Fruit fly (Drosophila melanogaster) whole organism, embryonic: ENCODE data around the gene CG13069.
A peak's percentile ranks its signal among the peaks of the same experiment; 100 is the strongest.

ENCODE experiments used
- Ada2b ChIP-seq: fragments of 200-800 bp; sonication (Bioruptor generic); IDR thresholded peaks from 2 replicates; pipeline ENCODE4 v1.3.6; 2022; ENCODE audit warnings: missing biosample characterization, missing genetic modification characterization
- Atf6 ChIP-seq: fragments of 200-800 bp; sonication (Bioruptor generic); IDR thresholded peaks from 2 replicates; pipeline ENCODE4 v1.3.6; 2022; ENCODE audit warnings: missing biosample characterization, missing genetic modification characterization
- Awh ChIP-seq: fragments of 200-800 bp; sonication (Bioruptor generic); IDR thresholded peaks from 2 replicates; pipeline ENCODE4, ENCODE4 v1.3.6; 2022; ENCODE audit warnings: missing biosample characterization, missing genetic modification characterization
- B-H1 ChIP-seq: fragments of 200-800 bp; sonication (Bioruptor generic); IDR thresholded peaks from 3 replicates; pipeline ENCODE4 v1.3.6; 2022; ENCODE audit warnings: missing biosample characterization, missing genetic modification characterization
- B-H2 ChIP-seq: fragments of 200-800 bp; sonication (Bioruptor generic); optimal IDR thresholded peaks from 2 replicates; lab custom pipeline; 2018; ENCODE audit warnings: missing biosample characterization, mild to moderate bottlenecking, missing genetic modification characterization
- BEAF-32 ChIP-seq: fragments of 200-800 bp; sonication (Bioruptor generic); optimal IDR thresholded peaks from 3 replicates; lab custom pipeline; 2017; ENCODE audit warnings: missing biosample characterization, missing genetic modification characterization, mild to moderate bottlenecking, moderate library complexity, missing genetic modification reagents
- BtbVII ChIP-seq: fragments of 200-800 bp; sonication (Bioruptor generic); optimal IDR thresholded peaks from 3 replicates; lab custom pipeline; 2017; ENCODE audit warnings: missing biosample characterization, mild to moderate bottlenecking, missing genetic modification characterization
- CG12391 ChIP-seq: fragments of 200-800 bp; sonication (Bioruptor generic); optimal IDR thresholded peaks from 3 replicates; lab custom pipeline; 2018; ENCODE audit warnings: missing biosample characterization, mild to moderate bottlenecking, missing genetic modification characterization, moderate library complexity
- CG12744 ChIP-seq: fragments of 200-800 bp; sonication (Bioruptor generic); optimal IDR thresholded peaks from 2 replicates; lab custom pipeline; 2016; ENCODE audit warnings: missing biosample characterization, missing genetic modification characterization
- CG12942 ChIP-seq: fragments of 200-800 bp; sonication (Bioruptor generic); optimal IDR thresholded peaks from 3 replicates; lab custom pipeline; 2016; ENCODE audit warnings: missing biosample characterization, missing genetic modification characterization
- CG13424 ChIP-seq: fragments of 200-800 bp; sonication (Bioruptor generic); optimal IDR thresholded peaks from 2 replicates; lab custom pipeline; 2019; ENCODE audit warnings: missing biosample characterization, mild to moderate bottlenecking, missing genetic modification characterization, moderate library complexity
- CG14014 ChIP-seq: fragments of 200-800 bp; sonication (Bioruptor generic); IDR thresholded peaks from 2 replicates; pipeline ENCODE4 v1.3.6; 2022; ENCODE audit warnings: missing biosample characterization, missing genetic modification characterization
- CG16779 ChIP-seq: fragments of 200-800 bp; sonication (Bioruptor generic); IDR thresholded peaks from 2 replicates; pipeline ENCODE4 v1.3.6; 2022; ENCODE audit warnings: missing biosample characterization, missing genetic modification characterization
- CG17328 ChIP-seq: fragments of 200-800 bp; sonication (Bioruptor generic); IDR thresholded peaks from 2 replicates; pipeline ENCODE4 v1.3.6; 2022; ENCODE audit warnings: missing biosample characterization, missing genetic modification characterization
- CG17612 ChIP-seq: fragments of 200-800 bp; sonication (Bioruptor generic); IDR thresholded peaks from 2 replicates; pipeline ENCODE4 v1.3.6; 2022; ENCODE audit warnings: missing biosample characterization, missing genetic modification characterization
- CG17802 ChIP-seq: fragments of 200-800 bp; sonication (Bioruptor generic); optimal IDR thresholded peaks from 2 replicates; lab custom pipeline; 2018; ENCODE audit warnings: missing biosample characterization, mild to moderate bottlenecking, missing genetic modification characterization, moderate library complexity
- CG2116 ChIP-seq: fragments of 200-800 bp; sonication (Bioruptor generic); optimal IDR thresholded peaks from 3 replicates; lab custom pipeline; 2018; ENCODE audit warnings: missing biosample characterization, mild to moderate bottlenecking, missing genetic modification characterization
- CG31441 ChIP-seq: fragments of 200-800 bp; sonication (Bioruptor generic); IDR thresholded peaks from 2 replicates; pipeline ENCODE4 v1.3.6; 2022; ENCODE audit warnings: missing biosample characterization, missing genetic modification characterization
- CG3726 ChIP-seq: fragments of 200-800 bp; sonication (Bioruptor generic); IDR thresholded peaks from 3 replicates; pipeline ENCODE4, ENCODE4 v1.3.6; 2022; ENCODE audit warnings: missing biosample characterization, missing genetic modification characterization
- CG4707 ChIP-seq: fragments of 200-800 bp; sonication (Bioruptor generic); optimal IDR thresholded peaks from 2 replicates; lab custom pipeline; 2018; ENCODE audit warnings: missing biosample characterization, mild to moderate bottlenecking, missing genetic modification characterization, moderate library complexity
- CG6813 ChIP-seq: fragments of 200-800 bp; sonication (Bioruptor generic); optimal IDR thresholded peaks from 2 replicates; lab custom pipeline; 2017; ENCODE audit warnings: missing biosample characterization, missing genetic modification characterization, mild to moderate bottlenecking, moderate library complexity, missing genetic modification reagents
- CG9215 ChIP-seq: fragments of 200-800 bp; sonication (Bioruptor generic); IDR thresholded peaks from 2 replicates; pipeline ENCODE4 v1.3.6; 2022; ENCODE audit warnings: missing biosample characterization, missing genetic modification characterization
- Camta ChIP-seq: fragments of 200-800 bp; sonication (Bioruptor generic); optimal IDR thresholded peaks from 2 replicates; lab custom pipeline; 2016; ENCODE audit warnings: missing biosample characterization, missing genetic modification characterization
- Chrac-16 ChIP-seq: fragments of 200-800 bp; sonication (Bioruptor generic); optimal IDR thresholded peaks from 3 replicates; lab custom pipeline; 2016; ENCODE audit warnings: missing biosample characterization, missing genetic modification characterization
- CrebB ChIP-seq: fragments of 200-800 bp; sonication (Bioruptor generic); optimal IDR thresholded peaks from 3 replicates; lab custom pipeline; 2018; ENCODE audit warnings: missing biosample characterization, mild to moderate bottlenecking, missing genetic modification characterization
- Dp ChIP-seq: fragments of 200-800 bp; sonication (Bioruptor generic); optimal IDR thresholded peaks from 2 replicates; lab custom pipeline; 2018; ENCODE audit warnings: missing biosample characterization, mild to moderate bottlenecking, missing genetic modification characterization, moderate library complexity
- E2f2 ChIP-seq: fragments of 200-800 bp; sonication (Bioruptor generic); IDR thresholded peaks from 2 replicates; pipeline ENCODE4 v1.3.6; 2022; ENCODE audit warnings: missing biosample characterization, missing genetic modification characterization
- Ets97D ChIP-seq: fragments of 200-800 bp; sonication (Bioruptor generic); optimal IDR thresholded peaks from 3 replicates; lab custom pipeline; 2016; ENCODE audit warnings: missing biosample characterization, missing genetic modification characterization
- HHEX ChIP-seq: fragments of 200-800 bp; sonication (Bioruptor generic); optimal IDR thresholded peaks from 3 replicates; lab custom pipeline; 2017; ENCODE audit warnings: missing biosample characterization, mild to moderate bottlenecking, missing genetic modification characterization, missing genetic modification reagents
- Hr3 ChIP-seq: fragments of 200-800 bp; sonication (Bioruptor generic); optimal IDR thresholded peaks from 3 replicates; lab custom pipeline; 2016; ENCODE audit warnings: missing biosample characterization, missing genetic modification characterization
- Hr51 ChIP-seq, 2 experiments: fragments of 200-800 bp; sonication (Bioruptor generic); optimal IDR thresholded peaks; 2 replicates in 1 of 2; 3 replicates in 1 of 2; lab custom pipeline; 2016 to 2018; ENCODE audit warnings: missing biosample characterization in 2 of 2, missing genetic modification characterization in 2 of 2, mild to moderate bottlenecking in 1 of 2, moderate library complexity in 1 of 2
- Lpt ChIP-seq: fragments of >200 bp; optimal IDR thresholded peaks from 2 replicates; lab custom pipeline; 2018; ENCODE audit warnings: missing biosample characterization, missing genetic modification characterization
- MBD-R2 ChIP-seq: fragments of 200-800 bp; sonication (Bioruptor generic); IDR thresholded peaks from 2 replicates; pipeline ENCODE4 v1.3.6; 2022; ENCODE audit warnings: missing biosample characterization, missing genetic modification characterization
- NFAT ChIP-seq: fragments of 200-800 bp; sonication (Bioruptor generic); IDR thresholded peaks from 2 replicates; pipeline ENCODE4 v1.3.6; 2022; ENCODE audit warnings: missing biosample characterization, missing genetic modification characterization
- Neu2 ChIP-seq: fragments of 200-800 bp; sonication (Bioruptor generic); optimal IDR thresholded peaks from 3 replicates; lab custom pipeline; 2016; ENCODE audit warnings: missing biosample characterization, missing genetic modification characterization, borderline replicate concordance
- ara ChIP-seq: fragments of 200-800 bp; sonication (Bioruptor generic); IDR thresholded peaks from 2 replicates; pipeline ENCODE4 v1.3.6; 2022; ENCODE audit warnings: missing biosample characterization, missing genetic modification characterization
- chinmo ChIP-seq: fragments of 200-800 bp; sonication (Bioruptor generic); IDR thresholded peaks from 4 replicates; pipeline ENCODE4 v1.3.6; 2022; ENCODE audit warnings: missing biosample characterization, missing genetic modification characterization; ENCODE audit not compliant: partially characterized antibody
- dm ChIP-seq: fragments of 200-800 bp; sonication (Bioruptor generic); optimal IDR thresholded peaks from 3 replicates; lab custom pipeline; 2016; ENCODE audit warnings: missing biosample characterization, missing genetic modification characterization
- gcm2 ChIP-seq: fragments of 200-800 bp; sonication (Bioruptor generic); optimal IDR thresholded peaks from 2 replicates; lab custom pipeline; 2016; ENCODE audit warnings: missing biosample characterization, missing genetic modification characterization
- grau ChIP-seq: fragments of 200-800 bp; optimal IDR thresholded peaks from 3 replicates; lab custom pipeline; 2019; ENCODE audit warnings: missing biosample characterization, mild to moderate bottlenecking, missing genetic modification characterization, moderate library complexity
- gsb-n ChIP-seq: fragments of 200-800 bp; sonication (Bioruptor generic); optimal IDR thresholded peaks from 3 replicates; lab custom pipeline; 2018; ENCODE audit warnings: missing biosample characterization, mild to moderate bottlenecking, missing genetic modification characterization
- gt ChIP-seq: fragments of 200-800 bp; sonication (Bioruptor generic); IDR thresholded peaks from 2 replicates; pipeline ENCODE4 v1.3.6; 2022; ENCODE audit warnings: missing biosample characterization, missing genetic modification characterization
- jing ChIP-seq: fragments of 200-800 bp; sonication (Bioruptor generic); optimal IDR thresholded peaks from 2 replicates; lab custom pipeline; 2018; ENCODE audit warnings: missing biosample characterization, mild to moderate bottlenecking, missing genetic modification characterization
- maf-S ChIP-seq: fragments of 200-800 bp; sonication (Bioruptor generic); optimal IDR thresholded peaks from 2 replicates; lab custom pipeline; 2016; ENCODE audit warnings: missing biosample characterization, missing genetic modification characterization
- onecut ChIP-seq: fragments of 200-800 bp; sonication (Bioruptor generic); IDR thresholded peaks from 2 replicates; pipeline ENCODE4 v1.3.6; 2022; ENCODE audit warnings: missing biosample characterization, missing genetic modification characterization
- sc ChIP-seq, 3 experiments: fragments of >200 bp in 2 of 3; fragments of 200-800 bp in 1 of 3; sonication (Bioruptor generic) in 1 of 3; optimal IDR thresholded peaks; 2 replicates in 2 of 3; 3 replicates in 1 of 3; lab custom pipeline; 2017; ENCODE audit warnings: mild to moderate bottlenecking in 1 of 3, missing biosample characterization in 1 of 3, missing genetic modification characterization in 1 of 3, missing genetic modification reagents in 1 of 3
- schlank ChIP-seq: fragments of 200-800 bp; sonication (Bioruptor generic); optimal IDR thresholded peaks from 2 replicates; lab custom pipeline; 2018; ENCODE audit warnings: missing biosample characterization, mild to moderate bottlenecking, missing genetic modification characterization
- sens ChIP-seq: fragments of 200-800 bp; sonication (Bioruptor generic); peaks from one replicate; lab custom pipeline; 2016; ENCODE audit warnings: missing biosample characterization, missing genetic modification characterization
- sens-2 ChIP-seq: fragments of 200-800 bp; sonication (Bioruptor generic); IDR thresholded peaks from 2 replicates; pipeline ENCODE4 v1.3.6; 2022; ENCODE audit warnings: missing biosample characterization, missing genetic modification characterization
- seq ChIP-seq: fragments of 200-800 bp; sonication (Bioruptor generic); IDR thresholded peaks from 2 replicates; pipeline ENCODE4 v1.3.6; 2022; ENCODE audit warnings: missing biosample characterization, missing genetic modification characterization
- stwl ChIP-seq: fragments of 200-800 bp; sonication (Bioruptor generic); optimal IDR thresholded peaks from 3 replicates; lab custom pipeline; 2018; ENCODE audit warnings: missing biosample characterization, mild to moderate bottlenecking, missing genetic modification characterization, moderate library complexity
- sug ChIP-seq: fragments of 200-800 bp; optimal IDR thresholded peaks from 2 replicates; lab custom pipeline; 2019; ENCODE audit warnings: missing biosample characterization, mild to moderate bottlenecking, missing genetic modification characterization, moderate library complexity

Gene CG13069

DNA sequence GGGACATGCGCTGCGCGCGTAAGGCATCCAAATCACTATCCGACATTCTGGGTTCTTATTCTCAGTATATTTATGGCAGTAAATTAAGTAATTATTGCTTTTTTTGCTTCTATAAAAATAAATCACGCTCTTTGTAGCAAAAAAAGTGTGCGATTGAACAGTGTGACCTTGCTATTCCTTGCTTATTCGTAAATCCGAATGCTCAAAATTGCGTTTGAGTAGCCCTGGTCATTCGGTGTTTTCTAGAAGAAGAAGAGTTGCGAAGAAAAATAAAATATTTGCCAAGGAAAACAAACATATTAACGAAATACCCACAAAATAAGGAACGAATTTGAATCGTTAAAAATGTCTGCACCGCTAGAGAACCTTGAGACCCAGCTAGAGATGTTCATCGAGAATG lies 33.3 kb upstream of the CG13069 start, which contains the start of the genes PDCD-5 and MED10 (continued):
- TF ChIP-seq CG6813 (no peak), sens (GFP tag; lab: Kevin White, UChicago) (peak; percentile 84), HHEX (GFP tag; lab: Kevin White, UChicago) (no peak), sc (optimal IDR thresholded peaks at IDR 0.05; lab: Kevin White, UChicago) (no peak), sc (GFP tag; optimal IDR thresholded peaks at IDR 0.05; lab: Kevin White, UChicago) (no peak), schlank (no peak), CG3726 (no peak), CG12942 (no peak), CG13424 (peak; percentile 12), Neu2 (GFP tag; lab: Kevin White, UChicago) (no peak), Chrac-16 (GFP tag; lab: Kevin White, UChicago) (no peak), grau (tag; lab: Kevin White, UChicago) (no peak), CG31441 (no peak), gsb-n (no peak), gt (GFP tag; lab: Robert Waterston, UW) (no peak), chinmo (GFP tag; lab: Robert Waterston, UW) (no peak), Atf6 (GFP tag; lab: Robert Waterston, UW) (no peak)
- TF ChIP-seq, all 482 proteins: peak for 83

DNA sequence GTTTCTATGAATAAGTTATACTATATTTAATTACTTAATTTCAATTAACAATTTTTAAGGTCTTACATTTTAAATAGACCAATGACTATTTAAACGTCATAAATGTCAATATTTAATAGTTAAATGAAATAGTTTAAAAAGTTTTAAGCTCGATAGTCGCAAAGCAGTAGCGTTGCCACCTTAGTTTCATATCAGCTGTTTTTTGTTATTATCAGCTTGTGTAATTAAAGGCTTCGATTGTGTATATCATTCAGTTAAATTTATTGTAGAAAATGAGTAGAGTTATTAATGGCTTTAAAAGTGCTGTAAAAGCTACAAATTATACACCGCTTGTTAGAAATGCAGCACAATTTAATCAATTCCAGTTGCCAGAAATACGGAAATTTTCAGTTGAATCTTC lies 32.3 kb upstream of the CG13069 start, which contains the start of gene Hsc20:
Gene Hsc20, plus strand, starts transcription at position 204 of the 400 bp plus-strand sequence.
- TF ChIP-seq onecut (GFP tag; lab: Robert Waterston, UW) (no peak), B-H1 (no peak), gcm2 (GFP tag; lab: Kevin White, UChicago) (no peak), sug (tag; lab: Kevin White, UChicago) (no peak), stwl (peak; percentile 33), Hr51 (GFP tag; optimal IDR thresholded peaks at IDR 0.05; lab: Kevin White, UChicago) (no peak), Dp (GFP tag; lab: Kevin White, UChicago) (peak; percentile 30), dm (GFP tag; lab: Kevin White, UChicago) (no peak), CG12744 (no peak), CG12391 (tag; lab: Kevin White, UChicago) (no peak), jing (GFP tag; lab: Kevin White, UChicago) (no peak), Ada2b (GFP tag; lab: Robert Waterston, UW) (no peak), CG16779 (GFP tag; lab: Robert Waterston, UW) (no peak), B-H2 (no peak), CG17612 (GFP tag; lab: Robert Waterston, UW) (no peak), Lpt (GFP tag; lab: Kevin White, UChicago) (no peak), CG2116 (GFP tag; lab: Kevin White, UChicago) (no peak), CG4707 (GFP tag; lab: Kevin White, UChicago) (no peak), sens-2 (no peak), Ets97D (GFP tag; lab: Kevin White, UChicago) (no peak), CG17802 (tag; lab: Kevin White, UChicago) (no peak), NFAT (GFP tag; lab: Robert Waterston, UW) (no peak), CG14014 (GFP tag; lab: Robert Waterston, UW) (no peak), CrebB (tag; lab: Kevin White, UChicago) (no peak), E2f2 (peak; percentile 29; the same call in 1 of the 2 replicates), Camta (no peak), Awh (GFP tag; lab: Robert Waterston, UW) (no peak), ara (GFP tag; lab: Robert Waterston, UW) (no peak), CG17328 (GFP tag; lab: Robert Waterston, UW) (no peak), BEAF-32 (GFP tag; lab: Kevin White, UChicago) (peak; percentile 24), seq (GFP tag; lab: Robert Waterston, UW) (no peak), CG9215 (GFP tag; lab: Robert Waterston, UW) (no peak), Hr3 (no peak), maf-S (GFP tag; lab: Kevin White, UChicago) (no peak), BtbVII (GFP tag; lab: Kevin White, UChicago) (no peak), MBD-R2 (GFP tag; lab: Robert Waterston, UW) (peak; percentile 65)
